Fruit fly (Drosophila melanogaster): ENCODE data around the gene CG9953.
A peak's percentile ranks its signal among the peaks of the same experiment; 100 is the strongest.

The CG9953 gene

dm6 chr3L:6996907-6997306, 27.4 kb downstream of the CG9953 start (continued):
- TF ChIP-seq Nf-YB (GFP tag; optimal IDR thresholded peaks at IDR 0.05): no peak
- peak; percentile 23 for TF ChIP-seq unpg (GFP tag; optimal IDR thresholded peaks at IDR 0.05)
- TF ChIP-seq dysf (GFP tag; IDR thresholded peaks at IDR 0.05): peak; percentile 45; the same call in 2 of the 3 replicates
- TF ChIP-seq TFAM (GFP tag; optimal IDR thresholded peaks at IDR 0.05): no peak
- TF ChIP-seq so (GFP tag; IDR thresholded peaks at IDR 0.05): no peak
- no peak for TF ChIP-seq H2.0 (GFP tag; IDR thresholded peaks at IDR 0.05)
- no peak for TF ChIP-seq tll (GFP tag; optimal IDR thresholded peaks at IDR 0.05)
- TF ChIP-seq Hey (tag; optimal IDR thresholded peaks at IDR 0.05): no peak
- TF ChIP-seq prd (optimal IDR thresholded peaks at IDR 0.05): no peak
- 0 out of 3 replicates have a peak, but pooled peaks have one; percentile 33 for TF ChIP-seq prd (GFP tag; IDR thresholded peaks at IDR 0.05)
- no peak for TF ChIP-seq Rx (GFP tag; IDR thresholded peaks at IDR 0.05)
- TF ChIP-seq CG17361 (GFP tag; IDR thresholded peaks at IDR 0.05): peak; percentile 34; the same call in 1 of the 3 replicates
- TF ChIP-seq stwl (tag; optimal IDR thresholded peaks at IDR 0.05): no peak
- TF ChIP-seq CG6683 (GFP tag; optimal IDR thresholded peaks at IDR 0.05): no peak
- TF ChIP-seq CG10654 (GFP tag; optimal IDR thresholded peaks at IDR 0.05): no peak
- no peak for TF ChIP-seq CG9437 (GFP tag; optimal IDR thresholded peaks at IDR 0.05)
- 0 out of 2 replicates have a peak, but pooled peaks have one; percentile 12 for TF ChIP-seq Ada2b (GFP tag; IDR thresholded peaks at IDR 0.05)
- TF ChIP-seq Tbp (GFP tag; optimal IDR thresholded peaks at IDR 0.05): no peak
- no peak for TF ChIP-seq Asciz (GFP tag; optimal IDR thresholded peaks at IDR 0.05)
- no peak for TF ChIP-seq CHES-1-like (GFP tag; optimal IDR thresholded peaks at IDR 0.05)
- no peak for TF ChIP-seq CG31224 (GFP tag; IDR thresholded peaks at IDR 0.05)
- TF ChIP-seq Gsc (GFP tag; IDR thresholded peaks at IDR 0.05): no peak
- peak; percentile 32 for TF ChIP-seq CG17359 (tag; optimal IDR thresholded peaks at IDR 0.05)
- TF ChIP-seq CG3065 (GFP tag; optimal IDR thresholded peaks at IDR 0.05): no peak
- no peak for TF ChIP-seq HLH54F (GFP tag; optimal IDR thresholded peaks at IDR 0.05)
- no peak for TF ChIP-seq CG4424 (GFP tag; optimal IDR thresholded peaks at IDR 0.05)
- TF ChIP-seq CG15073 (GFP tag; optimal IDR thresholded peaks at IDR 0.05): no peak
- TF ChIP-seq CG2678 (tag; optimal IDR thresholded peaks at IDR 0.05): peak; percentile 49
- TF ChIP-seq CG17328 (GFP tag; IDR thresholded peaks at IDR 0.05): no peak
- TF ChIP-seq lmd (GFP tag; IDR thresholded peaks at IDR 0.05): peak; percentile 8; the same call in 1 of the 2 replicates
- TF ChIP-seq CG4730 (GFP tag; IDR thresholded peaks at IDR 0.05): no peak
- TF ChIP-seq CG10979 (tag; optimal IDR thresholded peaks at IDR 0.05): peak; percentile 4
- TF ChIP-seq NC2β (GFP tag; optimal IDR thresholded peaks at IDR 0.05): no peak
- TF ChIP-seq onecut (GFP tag; IDR thresholded peaks at IDR 0.05): no peak
- no peak for TF ChIP-seq CG6765 (GFP tag; optimal IDR thresholded peaks at IDR 0.05)
- TF ChIP-seq Lim3 (GFP tag; IDR thresholded peaks at IDR 0.05): no peak
- TF ChIP-seq Sox102F (GFP tag; optimal IDR thresholded peaks at IDR 0.05): peak; percentile 30
- no peak for TF ChIP-seq CG10431 (GFP tag; optimal IDR thresholded peaks at IDR 0.05)
- no peak for TF ChIP-seq tin (GFP tag; optimal IDR thresholded peaks at IDR 0.05)
- peak; percentile 41 for TF ChIP-seq phol (tag; optimal IDR thresholded peaks at IDR 0.05)
- TF ChIP-seq HLHmδ (GFP tag; optimal IDR thresholded peaks at IDR 0.05): no peak
- TF ChIP-seq CG17612 (GFP tag; IDR thresholded peaks at IDR 0.05): no peak
- no peak for TF ChIP-seq BEAF-32 (GFP tag; optimal IDR thresholded peaks at IDR 0.05)
- no peak for TF ChIP-seq CG2889 (GFP tag; IDR thresholded peaks at IDR 0.05)
- no peak for TF ChIP-seq mld (GFP tag; IDR thresholded peaks at IDR 0.05; ENCODE audit: partially characterized antibody)
- no peak for TF ChIP-seq sc (optimal IDR thresholded peaks at IDR 0.05)
- no peak for TF ChIP-seq sc (GFP tag; optimal IDR thresholded peaks at IDR 0.05)
- TF ChIP-seq fru (optimal IDR thresholded peaks at IDR 0.05): no peak
- TF ChIP-seq CG18476 (GFP tag; optimal IDR thresholded peaks at IDR 0.05): no peak
- no peak for TF ChIP-seq her (GFP tag; optimal IDR thresholded peaks at IDR 0.05)
- no peak for TF ChIP-seq CG9215 (GFP tag; IDR thresholded peaks at IDR 0.05)
- TF ChIP-seq nerfin-2 (GFP tag; IDR thresholded peaks at IDR 0.05; ENCODE audit: partially characterized antibody): no peak

Data from whole organism, embryonic.